Worm (Caenorhabditis elegans): ENCODE measurements around the gene C18B12.4.

ce11 chrX:15083795-15084194 lies 43.4 kb upstream of the C18B12.4 start, which contains the start of gene H40L08.1:
- TF ChIP-seq lin-11 (tag; optimal IDR thresholded peaks at IDR 0.05), result no peak
- TF ChIP-seq lin-13 (GFP tag; optimal IDR thresholded peaks at IDR 0.05), result peak; percentile 7
- no peak for TF ChIP-seq aly-2 (tag; optimal IDR thresholded peaks at IDR 0.05)
- no peak for TF ChIP-seq mab-5 (tag; optimal IDR thresholded peaks at IDR 0.05)
- no peak for TF ChIP-seq ceh-82 (tag; optimal IDR thresholded peaks at IDR 0.05)
- TF ChIP-seq alr-1 (tag; optimal IDR thresholded peaks at IDR 0.05), result no peak
- no peak for TF ChIP-seq nhr-25 (tag; optimal IDR thresholded peaks at IDR 0.05)

All from whole organism, L2 larva.